Worm (Caenorhabditis elegans): ENCODE measurements around the gene str-130.

ce11 chrV:8062074-8062473, 28.4 kb downstream of the str-130 start, which contains the start of gene str-139:
- TF ChIP-seq nhr-11 (tag; optimal IDR thresholded peaks at IDR 0.05) (no peak), aly-2 (tag; optimal IDR thresholded peaks at IDR 0.05) (no peak), F13H6.1 (tag; optimal IDR thresholded peaks at IDR 0.05) (no peak), nhr-6 (tag; optimal IDR thresholded peaks at IDR 0.05) (no peak), lin-11 (tag; optimal IDR thresholded peaks at IDR 0.05) (no peak), snpc-4 (tag; optimal IDR thresholded peaks at IDR 0.05) (no peak), ztf-11 (tag; optimal IDR thresholded peaks at IDR 0.05) (no peak)
